Worm (Caenorhabditis elegans): ENCODE measurements around the gene tbc-16.

- TF ChIP-seq scrt-1 (GFP tag; IDR thresholded peaks at IDR 0.05) (no peak), F13C5.2 (tag; optimal IDR thresholded peaks at IDR 0.05) (no peak), ama-1 (optimal IDR thresholded peaks at IDR 0.05) (no peak), sea-1 (GFP tag; conservative IDR thresholded peaks at IDR 0.05) (no peak), ets-7 (tag; optimal IDR thresholded peaks at IDR 0.05) (no peak), ceh-36 (tag; optimal IDR thresholded peaks at IDR 0.05) (no peak), flt-1 (GFP tag; IDR thresholded peaks at IDR 0.05) (no peak), hmbx-1 (tag; optimal IDR thresholded peaks at IDR 0.05) (no peak), ceh-13 (GFP tag; optimal IDR thresholded peaks at IDR 0.05) (no peak), pes-1 (GFP tag; IDR thresholded peaks at IDR 0.05) (no peak)
Measured at ce11 chrX:5885565-5885964, 11.6 kb upstream of the tbc-16 start, which contains the start of gene flp-7.

Data from whole organism, early embryonic.